Fruit fly (Drosophila melanogaster) Kc167 (cell line): ENCODE data around the gene CG13032.

ENCODE experiments used
- Sin3A ChIP-seq: fragments of >200 bp; optimal IDR thresholded peaks from 2 replicates; lab custom pipeline; 2018; ENCODE audit warnings: missing external identifiers
- h ChIP-seq: fragments of >200 bp; optimal IDR thresholded peaks from 3 replicates; lab custom pipeline; 2018; ENCODE audit warnings: missing external identifiers
- insv ChIP-seq: fragments of >200 bp; optimal IDR thresholded peaks from 3 replicates; lab custom pipeline; 2018; ENCODE audit warnings: missing external identifiers
- psq ChIP-seq: fragments of >200 bp; optimal IDR thresholded peaks from 2 replicates; lab custom pipeline; 2017; ENCODE audit warnings: missing external identifiers

dm6 chr3L:16661167-16662109 lies 12.3 kb upstream of the CG13032 start, which contains the start of gene Baldspot:
- TF ChIP-seq psq (lab: Kevin White, UChicago) (no peak), Sin3A (no peak), insv (lab: Kevin White, UChicago) (no peak), h (no peak)
